Fruit fly (Drosophila melanogaster): ENCODE measurements around the gene Rsod.

DNA sequence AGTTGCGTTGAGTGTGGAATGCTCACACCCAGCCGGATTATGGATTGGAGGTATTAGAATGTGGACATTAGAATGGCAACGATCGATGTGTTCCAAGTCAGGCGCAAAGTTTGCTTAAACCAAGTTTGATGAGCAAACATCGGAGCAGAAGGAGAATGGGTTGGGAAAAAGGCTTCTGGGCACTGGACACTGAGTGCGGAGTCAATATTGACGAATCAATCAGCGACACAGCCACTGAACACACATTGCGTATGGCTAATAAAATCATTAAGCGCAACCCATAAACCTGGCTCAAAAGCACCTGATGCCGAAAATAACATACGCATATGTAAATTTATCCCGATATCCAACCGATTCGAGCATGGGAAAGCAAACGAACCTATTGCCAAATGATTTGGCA lies 22.8 kb upstream of the Rsod start:
- TF ChIP-seq CG8478 (optimal IDR thresholded peaks at IDR 0.05): no peak
- TF ChIP-seq CTCF (optimal IDR thresholded peaks at IDR 0.05): no peak

All from S2 (cell line).